Worm (Caenorhabditis elegans): Measurements from ENCODE around the gene T26A5.8.

ce11 chrIII:6500032-6500564 lies 37.4 kb upstream of the T26A5.8 start, which contains the start of gene F23F12.3:
- TF ChIP-seq nhr-48 (tag; optimal IDR thresholded peaks at IDR 0.05) (no peak), ama-1 (optimal IDR thresholded peaks at IDR 0.05) (no peak), lin-15B (tag; optimal IDR thresholded peaks at IDR 0.05) (no peak), nhr-237 (tag; optimal IDR thresholded peaks at IDR 0.05) (no peak), madf-9 (GFP tag; conservative IDR thresholded peaks at IDR 0.05) (no peak), daf-12 (tag; optimal IDR thresholded peaks at IDR 0.05) (no peak), daf-8 (GFP tag; IDR thresholded peaks at IDR 0.05) (no peak), nhr-76 (tag; optimal IDR thresholded peaks at IDR 0.05) (no peak), unc-62 (GFP tag; optimal IDR thresholded peaks at IDR 0.05 in 1 of 2) (no peak), unc-62 (tag; optimal IDR thresholded peaks at IDR 0.05) (no peak)
